Worm (Caenorhabditis elegans): Measurements from ENCODE around the gene Y81B9A.2.

DNA sequence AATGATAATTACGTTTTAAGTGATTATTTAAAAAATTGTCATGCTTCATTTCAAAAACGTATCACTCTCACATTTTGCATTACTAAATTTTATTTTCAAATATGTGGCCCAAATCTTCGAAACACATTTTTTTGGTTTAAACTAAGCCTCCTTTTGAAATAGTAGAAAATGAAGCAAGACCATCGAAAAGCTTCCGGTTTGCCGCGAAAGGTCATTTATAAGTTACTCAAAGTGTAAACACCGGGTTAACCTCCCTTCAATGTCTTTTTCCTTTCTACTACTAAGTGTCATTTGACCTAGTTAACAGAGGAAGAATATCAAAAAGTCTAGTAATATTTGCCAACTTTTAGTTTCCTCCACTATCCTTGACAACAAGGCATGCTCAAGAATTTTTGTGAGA, 22.8 kb downstream of the Y81B9A.2 start:
- TF ChIP-seq nhr-12 (tag; optimal IDR thresholded peaks at IDR 0.05) (no peak), elt-3 (tag; optimal IDR thresholded peaks at IDR 0.05) (no peak), drap-1 (GFP tag; optimal IDR thresholded peaks at IDR 0.05) (no peak), unc-62 (GFP tag; optimal IDR thresholded peaks at IDR 0.05) (no peak), ceh-83 (GFP tag; optimal IDR thresholded peaks at IDR 0.05) (no peak), ces-1 (GFP tag; optimal IDR thresholded peaks at IDR 0.05) (no peak), unc-39 (tag; optimal IDR thresholded peaks at IDR 0.05) (no peak), flh-1 (GFP tag; optimal IDR thresholded peaks at IDR 0.05) (no peak), nhr-28 (tag; optimal IDR thresholded peaks at IDR 0.05) (no peak)
